Fruit fly (Drosophila melanogaster) whole organism, embryonic: ENCODE results near the gene RpS25.

Experiments used
- Adf1 ChIP-seq: fragments of 200-800 bp; sonication (Bioruptor generic); IDR thresholded peaks from 2 replicates; pipeline ENCODE4 v1.3.6; 2022; ENCODE audit warnings: missing biosample characterization, missing genetic modification characterization
- Atf6 ChIP-seq: fragments of 200-800 bp; sonication (Bioruptor generic); IDR thresholded peaks from 2 replicates; pipeline ENCODE4 v1.3.6; 2022; ENCODE audit warnings: missing biosample characterization, missing genetic modification characterization
- CG10366 ChIP-seq: fragments of 200-800 bp; sonication (Bioruptor generic); IDR thresholded peaks from 2 replicates; pipeline ENCODE4 v1.3.6; 2022; ENCODE audit warnings: missing biosample characterization, missing genetic modification characterization
- CG11247 ChIP-seq: fragments of 200-800 bp; sonication (Bioruptor generic); IDR thresholded peaks from 2 replicates; pipeline ENCODE4 v1.3.6; 2022; ENCODE audit warnings: missing biosample characterization, missing genetic modification characterization
- CG11723 ChIP-seq: fragments of 200-800 bp; sonication (Bioruptor generic); optimal IDR thresholded peaks from 2 replicates; lab custom pipeline; 2017; ENCODE audit warnings: missing biosample characterization, mild to moderate bottlenecking, missing genetic modification characterization
- CG13424 ChIP-seq: fragments of 200-800 bp; sonication (Bioruptor generic); optimal IDR thresholded peaks from 2 replicates; lab custom pipeline; 2019; ENCODE audit warnings: missing biosample characterization, mild to moderate bottlenecking, missing genetic modification characterization, moderate library complexity
- CG17802 ChIP-seq: fragments of 200-800 bp; sonication (Bioruptor generic); optimal IDR thresholded peaks from 2 replicates; lab custom pipeline; 2018; ENCODE audit warnings: missing biosample characterization, mild to moderate bottlenecking, missing genetic modification characterization, moderate library complexity
- CG18476 ChIP-seq: fragments of 200-800 bp; sonication (Bioruptor generic); optimal IDR thresholded peaks from 2 replicates; lab custom pipeline; 2016; ENCODE audit warnings: missing biosample characterization, mild to moderate bottlenecking, missing genetic modification characterization
- CG18764 ChIP-seq: fragments of 200-800 bp; sonication (Bioruptor generic); optimal IDR thresholded peaks from 3 replicates; lab custom pipeline; 2016; ENCODE audit warnings: missing biosample characterization, missing genetic modification characterization
- CG34422 ChIP-seq: fragments of 200-800 bp; sonication (Bioruptor generic); IDR thresholded peaks from 3 replicates; pipeline ENCODE4 v1.3.6; 2022; ENCODE audit warnings: missing biosample characterization, missing genetic modification characterization
- CG5953 ChIP-seq: fragments of 200-800 bp; sonication (Bioruptor generic); IDR thresholded peaks from 2 replicates; pipeline ENCODE4 v1.3.6; 2022; ENCODE audit warnings: missing biosample characterization, missing genetic modification characterization
- CG6175 ChIP-seq: fragments of 200-800 bp; sonication (Bioruptor generic); IDR thresholded peaks from 3 replicates; pipeline ENCODE4 v1.3.6; 2022; ENCODE audit warnings: missing biosample characterization, missing genetic modification characterization
- CG7357 ChIP-seq: fragments of 200-800 bp; sonication (Bioruptor generic); IDR thresholded peaks from 3 replicates; pipeline ENCODE4 v1.3.6; 2022; ENCODE audit warnings: missing biosample characterization, missing genetic modification characterization
- CG8281 ChIP-seq: fragments of 200-800 bp; sonication (Bioruptor generic); optimal IDR thresholded peaks from 2 replicates; lab custom pipeline; 2018; ENCODE audit warnings: missing biosample characterization, mild to moderate bottlenecking, missing genetic modification characterization, moderate library complexity
- CG9437 ChIP-seq: fragments of 200-800 bp; sonication (Bioruptor generic); optimal IDR thresholded peaks from 2 replicates; lab custom pipeline; 2018; ENCODE audit warnings: missing biosample characterization, mild to moderate bottlenecking, missing genetic modification characterization
- Camta ChIP-seq: fragments of 200-800 bp; sonication (Bioruptor generic); optimal IDR thresholded peaks from 2 replicates; lab custom pipeline; 2016; ENCODE audit warnings: missing biosample characterization, missing genetic modification characterization
- H15 ChIP-seq: fragments of 200-800 bp; sonication (Bioruptor generic); IDR thresholded peaks from 3 replicates; pipeline ENCODE4 v1.3.6; 2022; ENCODE audit warnings: missing biosample characterization, missing genetic modification characterization
- Hmr ChIP-seq: fragments of 200-800 bp; sonication (Bioruptor generic); optimal IDR thresholded peaks from 3 replicates; lab custom pipeline; 2017; ENCODE audit warnings: mild to moderate bottlenecking, missing biosample characterization, missing genetic modification reagents, missing genetic modification characterization
- Max ChIP-seq: fragments of 200-800 bp; sonication (Bioruptor generic); optimal IDR thresholded peaks from 2 replicates; lab custom pipeline; 2016; ENCODE audit warnings: missing biosample characterization, mild to moderate bottlenecking, missing genetic modification characterization
- Ptx1 ChIP-seq: fragments of 200-800 bp; sonication (Bioruptor generic); IDR thresholded peaks from 2 replicates; pipeline ENCODE4 v1.3.6; 2022; ENCODE audit warnings: missing biosample characterization, missing genetic modification characterization
- Sox102F ChIP-seq: fragments of 200-800 bp; sonication (Bioruptor generic); optimal IDR thresholded peaks from 2 replicates; lab custom pipeline; 2018; ENCODE audit warnings: missing biosample characterization, mild to moderate bottlenecking, missing genetic modification characterization, moderate library complexity
- TFAM ChIP-seq: fragments of 200-800 bp; sonication (Bioruptor generic); optimal IDR thresholded peaks from 2 replicates; lab custom pipeline; 2017; ENCODE audit warnings: missing biosample characterization, missing genetic modification characterization, inconsistent platforms
- Usf ChIP-seq: fragments of 200-800 bp; sonication (Bioruptor generic); optimal IDR thresholded peaks from 2 replicates; lab custom pipeline; 2017; ENCODE audit warnings: missing genotype, missing biosample characterization, missing genetic modification characterization
- aop ChIP-seq: fragments of 200-800 bp; sonication (Bioruptor generic); IDR thresholded peaks from 2 replicates; pipeline ENCODE4 v1.3.6; 2022; ENCODE audit warnings: missing biosample characterization, missing genetic modification characterization
- ap ChIP-seq: fragments of 200-800 bp; sonication (Bioruptor generic); IDR thresholded peaks from 2 replicates; pipeline ENCODE4 v1.3.6; 2022; ENCODE audit warnings: missing biosample characterization, missing genetic modification characterization
- ara ChIP-seq: fragments of 200-800 bp; sonication (Bioruptor generic); IDR thresholded peaks from 2 replicates; pipeline ENCODE4 v1.3.6; 2022; ENCODE audit warnings: missing biosample characterization, missing genetic modification characterization
- ato ChIP-seq: fragments of 200-800 bp; sonication (Bioruptor generic); IDR thresholded peaks from 2 replicates; pipeline ENCODE4 v1.3.6; 2022; ENCODE audit warnings: missing biosample characterization, missing genetic modification characterization; ENCODE audit not compliant: partially characterized antibody
- br ChIP-seq: fragments of >200 bp; optimal IDR thresholded peaks from 2 replicates; lab custom pipeline; 2017
- caup ChIP-seq: fragments of 200-800 bp; sonication (Bioruptor generic); optimal IDR thresholded peaks from 3 replicates; lab custom pipeline; 2017; ENCODE audit warnings: missing biosample characterization, mild to moderate bottlenecking, missing genetic modification characterization, moderate library complexity; ENCODE audit not compliant: severe bottlenecking
- dati ChIP-seq: fragments of 200-800 bp; sonication (Bioruptor generic); IDR thresholded peaks from 2 replicates; pipeline ENCODE4 v1.3.6; 2022; ENCODE audit warnings: missing biosample characterization, missing genetic modification characterization
- gcm ChIP-seq: fragments of 200-800 bp; sonication (Bioruptor generic); optimal IDR thresholded peaks from 2 replicates; lab custom pipeline; 2019; ENCODE audit warnings: missing biosample characterization, mild to moderate bottlenecking, missing genetic modification characterization, moderate library complexity
- gcm2 ChIP-seq: fragments of 200-800 bp; sonication (Bioruptor generic); optimal IDR thresholded peaks from 2 replicates; lab custom pipeline; 2016; ENCODE audit warnings: missing biosample characterization, missing genetic modification characterization
- gem ChIP-seq: fragments of 200-800 bp; sonication (Bioruptor generic); optimal IDR thresholded peaks from 2 replicates; lab custom pipeline; 2019; ENCODE audit warnings: missing biosample characterization, mild to moderate bottlenecking, missing genetic modification characterization, moderate library complexity
- gsb ChIP-seq: fragments of 200-800 bp; sonication (Bioruptor generic); IDR thresholded peaks from 2 replicates; pipeline ENCODE4 v1.3.6; 2022; ENCODE audit warnings: missing biosample characterization, missing genetic modification characterization
- hbn ChIP-seq: fragments of 200-800 bp; sonication (Bioruptor generic); IDR thresholded peaks from 2 replicates; pipeline ENCODE4 v1.3.6; 2022; ENCODE audit warnings: missing biosample characterization, missing genetic modification characterization; ENCODE audit not compliant: partially characterized antibody
- hkb ChIP-seq, 2 experiments: fragments of 200-800 bp in 1 of 2; fragments of >200 bp in 1 of 2; sonication (Bioruptor generic) in 1 of 2; IDR thresholded peaks in 1 of 2; optimal IDR thresholded peaks in 1 of 2; 2 replicates each; pipeline versions ENCODE4 v1.3.6 to Lab custom; 2017 to 2022; ENCODE audit warnings: missing biosample characterization in 1 of 2, missing genetic modification characterization in 1 of 2
- jigr1 ChIP-seq: fragments of 200-800 bp; sonication (Bioruptor generic); IDR thresholded peaks from 3 replicates; pipeline ENCODE4 v1.3.6; 2022; ENCODE audit warnings: missing biosample characterization, missing genetic modification characterization
- mam ChIP-seq: fragments of 200-800 bp; sonication (Bioruptor generic); optimal IDR thresholded peaks from 3 replicates; lab custom pipeline; 2016; ENCODE audit warnings: missing biosample characterization, missing genetic modification characterization
- mirr ChIP-seq: fragments of 200-800 bp; sonication (Bioruptor generic); optimal IDR thresholded peaks from 3 replicates; lab custom pipeline; 2018; ENCODE audit warnings: missing biosample characterization, mild to moderate bottlenecking, missing genetic modification characterization
- mld ChIP-seq: fragments of 200-800 bp; sonication (Bioruptor generic); IDR thresholded peaks from 3 replicates; pipeline ENCODE4 v1.3.6; 2022; ENCODE audit warnings: missing biosample characterization, missing genetic modification characterization; ENCODE audit not compliant: partially characterized antibody
- nmo ChIP-seq: fragments of 200-800 bp; sonication (Bioruptor generic); optimal IDR thresholded peaks from 2 replicates; lab custom pipeline; 2018; ENCODE audit warnings: missing biosample characterization, mild to moderate bottlenecking, missing genetic modification characterization, moderate library complexity
- psq ChIP-seq: fragments of 200-800 bp; sonication (Bioruptor generic); optimal IDR thresholded peaks from 2 replicates; lab custom pipeline; 2017; ENCODE audit warnings: missing biosample characterization, missing genetic modification characterization
- ranshi ChIP-seq: fragments of 200-800 bp; sonication (Bioruptor generic); IDR thresholded peaks from 2 replicates; pipeline ENCODE4 v1.3.6; 2022; ENCODE audit warnings: missing biosample characterization, missing genetic modification characterization
- shn ChIP-seq: fragments of 200-800 bp; sonication (Bioruptor generic); optimal IDR thresholded peaks from 3 replicates; lab custom pipeline; 2016; ENCODE audit warnings: missing biosample characterization, missing genetic modification characterization
- slou ChIP-seq: fragments of 200-800 bp; sonication (Bioruptor generic); optimal IDR thresholded peaks from 3 replicates; lab custom pipeline; 2016; ENCODE audit warnings: missing biosample characterization, missing genetic modification characterization
- tap ChIP-seq: fragments of 200-800 bp; optimal IDR thresholded peaks from 3 replicates; lab custom pipeline; 2019; ENCODE audit warnings: missing biosample characterization, mild to moderate bottlenecking, missing genetic modification characterization, moderate library complexity
- tin ChIP-seq: fragments of 200-800 bp; sonication (Bioruptor generic); optimal IDR thresholded peaks from 3 replicates; lab custom pipeline; 2016; ENCODE audit warnings: missing biosample characterization, missing genetic modification characterization
- trem ChIP-seq: fragments of 200-800 bp; optimal IDR thresholded peaks from 3 replicates; lab custom pipeline; 2019; ENCODE audit warnings: missing biosample characterization, mild to moderate bottlenecking, missing genetic modification characterization, moderate library complexity
- tup ChIP-seq: fragments of 200-800 bp; sonication (Bioruptor generic); optimal IDR thresholded peaks from 2 replicates; lab custom pipeline; 2016; ENCODE audit warnings: missing biosample characterization, mild to moderate bottlenecking, missing genetic modification characterization, moderate library complexity
- unpg ChIP-seq: fragments of 200-800 bp; sonication (Bioruptor generic); optimal IDR thresholded peaks from 3 replicates; lab custom pipeline; 2018; ENCODE audit warnings: missing biosample characterization, mild to moderate bottlenecking, missing genetic modification characterization, moderate library complexity
- wor ChIP-seq: fragments of 200-800 bp; sonication (Bioruptor generic); IDR thresholded peaks from 2 replicates; pipeline ENCODE4 v1.3.6; 2022; ENCODE audit warnings: missing biosample characterization, missing genetic modification characterization

Gene RpS25

dm6 chr3R:11214449-11214950, 1.6 kb downstream of the RpS25 start, which contains the start of gene ZnT86D (continued):
- TF ChIP-seq CG8281 (peak; percentile 33), br (lab: Kevin White, UChicago) (no peak), CG11723 (GFP tag; lab: Kevin White, UChicago) (no peak), gsb (GFP tag; lab: Robert Waterston, UW) (no peak), unpg (GFP tag; lab: Kevin White, UChicago) (peak; percentile 58), shn (GFP tag; lab: Kevin White, UChicago) (peak; percentile 69), wor (GFP tag; lab: Robert Waterston, UW) (no peak), tin (GFP tag; lab: Kevin White, UChicago) (peak; percentile 51), CG6175 (no peak), hkb (optimal IDR thresholded peaks at IDR 0.05; lab: Kevin White, UChicago) (no peak), hkb (GFP tag; IDR thresholded peaks at IDR 0.05; lab: Robert Waterston, UW) (0 out of 2 replicates have a peak, but pooled peaks have one; percentile 6), CG18764 (GFP tag; lab: Kevin White, UChicago) (no peak), trem (tag; lab: Kevin White, UChicago) (peak; percentile 44), CG9437 (peak; percentile 60), CG5953 (GFP tag; lab: Robert Waterston, UW) (no peak), psq (GFP tag; lab: Kevin White, UChicago) (no peak), Ptx1 (peak; percentile 68), Usf (no peak), Adf1 (GFP tag; lab: Robert Waterston, UW) (no peak), tap (tag; lab: Kevin White, UChicago) (peak; percentile 43), hbn (no peak), gem (tag; lab: Kevin White, UChicago) (peak; percentile 78), CG10366 (GFP tag; lab: Robert Waterston, UW) (peak; percentile 30; the same call in 1 of the 2 replicates), nmo (peak; percentile 67), caup (GFP tag; lab: Kevin White, UChicago) (peak; percentile 50), gcm2 (GFP tag; lab: Kevin White, UChicago) (no peak), Sox102F (GFP tag; lab: Kevin White, UChicago) (peak; percentile 58), tup (no peak), TFAM (GFP tag; lab: Kevin White, UChicago) (no peak), Max (no peak), Atf6 (no peak; the same call in 1 of the 2 replicates), mam (peak; percentile 60), CG11247 (no peak), Camta (GFP tag; lab: Kevin White, UChicago) (peak; percentile 35), ap (no peak), jigr1 (GFP tag; lab: Robert Waterston, UW) (no peak), Hmr (GFP tag; lab: Kevin White, UChicago) (peak; percentile 47), CG17802 (tag; lab: Kevin White, UChicago) (no peak), ara (GFP tag; lab: Robert Waterston, UW) (0 out of 2 replicates have a peak, but pooled peaks have one; percentile 8), CG13424 (tag; lab: Kevin White, UChicago) (peak; percentile 79), CG34422 (peak; percentile 60; the same call in 2 of the 3 replicates), CG18476 (GFP tag; lab: Kevin White, UChicago) (peak; percentile 51), mirr (GFP tag; lab: Kevin White, UChicago) (peak; percentile 10), mld (GFP tag; lab: Robert Waterston, UW) (no peak), slou (GFP tag; lab: Kevin White, UChicago) (peak; percentile 25), H15 (GFP tag; lab: Robert Waterston, UW) (no peak), ato (GFP tag; lab: Robert Waterston, UW) (no peak), dati (GFP tag; lab: Robert Waterston, UW) (no peak), ranshi (no peak), gcm (GFP tag; lab: Kevin White, UChicago) (peak; percentile 26), aop (GFP tag; lab: Robert Waterston, UW) (no peak), CG7357 (GFP tag; lab: Robert Waterston, UW) (peak; percentile 24; the same call in 1 of the 3 replicates)
